Fruit fly (Drosophila melanogaster): ENCODE results near the gene RhoU.
A peak's percentile ranks its signal among the peaks of the same experiment; 100 is the strongest.

The RhoU gene

dm6 chrX:10184355-10185058 lies 98.2 kb downstream of the RhoU start (continued):
- TF ChIP-seq fu2 (GFP tag; optimal IDR thresholded peaks at IDR 0.05) (peak; percentile 3), CG4617 (GFP tag; optimal IDR thresholded peaks at IDR 0.05; ENCODE audit: borderline replicate concordance) (no peak), ranshi (GFP tag; IDR thresholded peaks at IDR 0.05) (peak; percentile 53; the same call in 1 of the 2 replicates), Doc3 (GFP tag; IDR thresholded peaks at IDR 0.05; ENCODE audit: partially characterized antibody) (no peak), CG11456 (GFP tag; IDR thresholded peaks at IDR 0.05) (peak; percentile 69; the same call in 1 of the 3 replicates), CG13894 (tag; optimal IDR thresholded peaks at IDR 0.05) (peak; percentile 54), lab (GFP tag; optimal IDR thresholded peaks at IDR 0.05) (peak; percentile 85), CG14014 (GFP tag; IDR thresholded peaks at IDR 0.05) (peak; percentile 76), so (GFP tag; IDR thresholded peaks at IDR 0.05) (0 out of 3 replicates have a peak, but pooled peaks have one; percentile 27), Sox102F (GFP tag; optimal IDR thresholded peaks at IDR 0.05) (peak; percentile 14), Bteb2 (GFP tag; optimal IDR thresholded peaks at IDR 0.05) (no peak), Med (GFP tag) (peak; percentile 96), croc (GFP tag; conservative IDR thresholded peaks at IDR 0.05) (0 out of 3 replicates have a peak, but pooled peaks have one; percentile 24), Poxn (GFP tag; IDR thresholded peaks at IDR 0.05) (0 out of 2 replicates have a peak, but pooled peaks have one; percentile 12), CG12391 (tag; optimal IDR thresholded peaks at IDR 0.05) (peak; percentile 12), HLH3B (GFP tag; IDR thresholded peaks at IDR 0.05) (peak; percentile 73), caup (GFP tag; optimal IDR thresholded peaks at IDR 0.05; ENCODE audit: severe bottlenecking) (peak; percentile 60), CG31224 (GFP tag; IDR thresholded peaks at IDR 0.05) (peak; percentile 49; the same call in 1 of the 2 replicates), CG6854 (GFP tag; optimal IDR thresholded peaks at IDR 0.05) (peak; percentile 32), CG43689 (GFP tag; IDR thresholded peaks at IDR 0.05) (0 out of 2 replicates have a peak, but pooled peaks have one; percentile 30), CG2889 (GFP tag; IDR thresholded peaks at IDR 0.05) (peak; percentile 47; the same call in 1 of the 3 replicates), E2f2 (GFP tag; IDR thresholded peaks at IDR 0.05) (peak; percentile 25; the same call in 1 of the 2 replicates), Oaz (GFP tag; IDR thresholded peaks at IDR 0.05) (peak; percentile 52; the same call in 1 of the 2 replicates), Vsx1 (GFP tag; optimal IDR thresholded peaks at IDR 0.05) (no peak), Doc2 (GFP tag; IDR thresholded peaks at IDR 0.05) (0 out of 2 replicates have a peak, but pooled peaks have one; percentile 23), Rx (GFP tag; IDR thresholded peaks at IDR 0.05) (0 out of 2 replicates have a peak, but pooled peaks have one; percentile 25), zfh1 (GFP tag; IDR thresholded peaks at IDR 0.05) (peak; percentile 49; the same call in 2 of the 3 replicates), tgo (GFP tag; IDR thresholded peaks at IDR 0.05) (peak; percentile 67; the same call in 2 of the 3 replicates), nmo (GFP tag; optimal IDR thresholded peaks at IDR 0.05) (peak; percentile 30), row (GFP tag; IDR thresholded peaks at IDR 0.05) (peak; percentile 71), CG12659 (GFP tag; optimal IDR thresholded peaks at IDR 0.05) (peak; percentile 34), jigr1 (GFP tag; IDR thresholded peaks at IDR 0.05) (peak; percentile 42; the same call in 1 of the 3 replicates), jumu (GFP tag; optimal IDR thresholded peaks at IDR 0.05) (peak; percentile 48), CG11695 (GFP tag; IDR thresholded peaks at IDR 0.05) (peak; percentile 60; the same call in 2 of the 3 replicates), Atf6 (GFP tag; IDR thresholded peaks at IDR 0.05) (peak; percentile 84), CG13624 (GFP tag; optimal IDR thresholded peaks at IDR 0.05) (peak; percentile 83), H2.0 (GFP tag; IDR thresholded peaks at IDR 0.05) (peak; percentile 40; the same call in 1 of the 2 replicates), exex (tag; optimal IDR thresholded peaks at IDR 0.05) (no peak), Hr51 (GFP tag; optimal IDR thresholded peaks at IDR 0.05) (peak in 1 of 2 experiments; percentile 38), ERR (GFP tag; optimal IDR thresholded peaks at IDR 0.05) (peak; percentile 20), CG4730 (GFP tag; IDR thresholded peaks at IDR 0.05) (0 out of 2 replicates have a peak, but pooled peaks have one; percentile 24), ac (GFP tag; optimal IDR thresholded peaks at IDR 0.05) (no peak), B-H1 (GFP tag; IDR thresholded peaks at IDR 0.05) (peak; percentile 39; the same call in 1 of the 3 replicates), CG34422 (GFP tag; IDR thresholded peaks at IDR 0.05) (0 out of 3 replicates have a peak, but pooled peaks have one; percentile 38), CG32767 (GFP tag; IDR thresholded peaks at IDR 0.05) (0 out of 2 replicates have a peak, but pooled peaks have one; percentile 24), onecut (GFP tag; IDR thresholded peaks at IDR 0.05) (peak; percentile 29; the same call in 1 of the 2 replicates), bowl (GFP tag; IDR thresholded peaks at IDR 0.05) (peak; percentile 38; the same call in 1 of the 2 replicates), CoRest (tag; optimal IDR thresholded peaks at IDR 0.05) (peak; percentile 22)

Measured in whole organism, embryonic.